Fruit fly (Drosophila melanogaster): Measurements from ENCODE around the gene Or1a.

- TF ChIP-seq CG17806 (tag; optimal IDR thresholded peaks at IDR 0.05) (no peak), CG12605 (GFP tag; IDR thresholded peaks at IDR 0.05) (no peak), EcR (GFP tag; optimal IDR thresholded peaks at IDR 0.05) (peak; percentile 90), Pif1B (GFP tag; optimal IDR thresholded peaks at IDR 0.05) (no peak), CG15710 (tag; optimal IDR thresholded peaks at IDR 0.05) (no peak), CG9948 (tag; optimal IDR thresholded peaks at IDR 0.05) (no peak), gl (tag; optimal IDR thresholded peaks at IDR 0.05) (no peak), CG13204 (GFP tag; optimal IDR thresholded peaks at IDR 0.05) (no peak), fd96Ca (GFP tag; IDR thresholded peaks at IDR 0.05) (no peak), CG8159 (tag; optimal IDR thresholded peaks at IDR 0.05) (no peak), CG10348 (GFP tag; IDR thresholded peaks at IDR 0.05) (no peak)
Measured at dm6 chrX:267979-268378, 46.9 kb upstream of the Or1a start.

All from whole organism, pupa.